Fruit fly (Drosophila melanogaster) whole organism, prepupa: Measurements from ENCODE around the gene boi.

Source experiments
- Blimp-1 ChIP-seq: fragments of 200-800 bp; sonication (Bioruptor generic); optimal IDR thresholded peaks from 3 replicates; lab custom pipeline; 2017; ENCODE audit warnings: missing biosample characterization, missing genetic modification characterization, mild to moderate bottlenecking, moderate library complexity, missing genetic modification reagents
- CG11294 ChIP-seq: fragments of 200-800 bp; sonication (Bioruptor generic); IDR thresholded peaks from 2 replicates; pipeline ENCODE4 v1.3.6; 2022; ENCODE audit warnings: missing biosample characterization, missing genetic modification characterization
- CG11902 ChIP-seq: fragments of 200-800 bp; sonication (Bioruptor generic); optimal IDR thresholded peaks from 3 replicates; lab custom pipeline; 2016; ENCODE audit warnings: missing biosample characterization, missing genetic modification characterization
- CG1621 ChIP-seq: fragments of 200-800 bp; sonication (Bioruptor generic); optimal IDR thresholded peaks from 3 replicates; lab custom pipeline; 2018; ENCODE audit warnings: missing biosample characterization, mild to moderate bottlenecking, missing genetic modification characterization
- CG31627 ChIP-seq: fragments of 200-800 bp; sonication (Bioruptor generic); optimal IDR thresholded peaks from 3 replicates; lab custom pipeline; 2016; ENCODE audit warnings: missing biosample characterization, missing genetic modification characterization
- CG34406 ChIP-seq: fragments of 200-800 bp; sonication (Bioruptor generic); optimal IDR thresholded peaks from 3 replicates; lab custom pipeline; 2016; ENCODE audit warnings: missing biosample characterization, missing genetic modification characterization
- CG3919 ChIP-seq: fragments of 200-800 bp; sonication (Bioruptor generic); optimal IDR thresholded peaks from 3 replicates; lab custom pipeline; 2016; ENCODE audit warnings: missing biosample characterization, missing genetic modification characterization
- CG4318 ChIP-seq: fragments of 200-800 bp; sonication (Bioruptor generic); optimal IDR thresholded peaks from 3 replicates; lab custom pipeline; 2017; ENCODE audit warnings: missing biosample characterization, mild to moderate bottlenecking, missing genetic modification characterization
- CG6276 ChIP-seq: fragments of 200-800 bp; sonication (Bioruptor generic); optimal IDR thresholded peaks from 2 replicates; lab custom pipeline; 2017; ENCODE audit warnings: missing biosample characterization, mild to moderate bottlenecking, missing genetic modification characterization
- CG6792 ChIP-seq: fragments of 200-800 bp; sonication (Bioruptor generic); optimal IDR thresholded peaks from 3 replicates; lab custom pipeline; 2016; ENCODE audit warnings: missing biosample characterization, missing genetic modification characterization
- CG6808 ChIP-seq: fragments of 200-800 bp; sonication (Bioruptor generic); optimal IDR thresholded peaks from 3 replicates; lab custom pipeline; 2017; ENCODE audit warnings: missing biosample characterization, missing genetic modification characterization, mild to moderate bottlenecking, moderate library complexity, missing genetic modification reagents
- CG7368 ChIP-seq: fragments of 200-800 bp; sonication (Bioruptor generic); optimal IDR thresholded peaks from 3 replicates; lab custom pipeline; 2016; ENCODE audit warnings: missing biosample characterization, missing genetic modification characterization
- Eip93F ChIP-seq: fragments of 200-800 bp; sonication (Bioruptor generic); optimal IDR thresholded peaks from 2 replicates; lab custom pipeline; 2016; ENCODE audit warnings: missing biosample characterization, mild to moderate bottlenecking, missing genetic modification characterization
- Ets21C ChIP-seq: fragments of 200-800 bp; sonication (Bioruptor generic); optimal IDR thresholded peaks from 3 replicates; lab custom pipeline; 2016; ENCODE audit warnings: missing biosample characterization, missing genetic modification characterization
- Ets96B ChIP-seq: fragments of 200-800 bp; optimal IDR thresholded peaks from 2 replicates; lab custom pipeline; 2019; ENCODE audit warnings: missing biosample characterization, mild to moderate bottlenecking, missing genetic modification characterization, moderate library complexity
- Hr38 ChIP-seq: sonication (Bioruptor generic); optimal IDR thresholded peaks from 2 replicates; lab custom pipeline; 2016; ENCODE audit warnings: missing biosample characterization, missing genetic modification characterization
- Hr39 ChIP-seq: fragments of 200-800 bp; sonication (Bioruptor generic); optimal IDR thresholded peaks from 2 replicates; lab custom pipeline; 2016; ENCODE audit warnings: missing biosample characterization, missing genetic modification characterization
- Lpt ChIP-seq: fragments of 200-800 bp; sonication (Bioruptor generic); optimal IDR thresholded peaks from 3 replicates; lab custom pipeline; 2016; ENCODE audit warnings: missing biosample characterization, missing genetic modification characterization
- Met ChIP-seq: fragments of 200-800 bp; sonication (Bioruptor generic); optimal IDR thresholded peaks from 3 replicates; lab custom pipeline; 2016; ENCODE audit warnings: missing biosample characterization, missing genetic modification characterization
- OdsH ChIP-seq: fragments of 200-800 bp; sonication (Bioruptor generic); optimal IDR thresholded peaks from 3 replicates; lab custom pipeline; 2016; ENCODE audit warnings: missing biosample characterization, missing genetic modification characterization
- Smox ChIP-seq: fragments of 200-800 bp; sonication (Bioruptor generic); optimal IDR thresholded peaks from 3 replicates; lab custom pipeline; 2016; ENCODE audit warnings: missing biosample characterization, missing genetic modification characterization
- Sox15 ChIP-seq: fragments of 200-800 bp; sonication (Bioruptor generic); optimal IDR thresholded peaks from 3 replicates; lab custom pipeline; 2016; ENCODE audit warnings: missing biosample characterization, missing genetic modification characterization
- acj6 ChIP-seq: fragments of 200-800 bp; sonication (Bioruptor generic); optimal IDR thresholded peaks from 3 replicates; lab custom pipeline; 2016; ENCODE audit warnings: missing biosample characterization, missing genetic modification characterization
- cyc ChIP-seq: fragments of 200-800 bp; sonication (Bioruptor generic); optimal IDR thresholded peaks from 3 replicates; lab custom pipeline; 2016; ENCODE audit warnings: missing biosample characterization, missing genetic modification characterization
- dsx ChIP-seq: fragments of 200-800 bp; optimal IDR thresholded peaks from 3 replicates; lab custom pipeline; 2019; ENCODE audit warnings: missing biosample characterization, mild to moderate bottlenecking, missing genetic modification characterization, moderate library complexity; ENCODE audit not compliant: poor library complexity, severe bottlenecking
- fd85E ChIP-seq: fragments of 200-800 bp; sonication (Bioruptor generic); optimal IDR thresholded peaks from 3 replicates; lab custom pipeline; 2016; ENCODE audit warnings: missing biosample characterization, missing genetic modification characterization
- salr ChIP-seq, 2 experiments: fragments of 200-800 bp; sonication (Bioruptor generic); optimal IDR thresholded peaks; 3 replicates each; lab custom pipeline; 2016 to 2018; ENCODE audit warnings: missing biosample characterization in 2 of 2, missing genetic modification characterization in 2 of 2, mild to moderate bottlenecking in 1 of 2
- topi ChIP-seq: fragments of 200-800 bp; sonication (Bioruptor generic); optimal IDR thresholded peaks from 3 replicates; lab custom pipeline; 2016; ENCODE audit warnings: missing biosample characterization, missing genetic modification characterization

Gene boi

DNA sequence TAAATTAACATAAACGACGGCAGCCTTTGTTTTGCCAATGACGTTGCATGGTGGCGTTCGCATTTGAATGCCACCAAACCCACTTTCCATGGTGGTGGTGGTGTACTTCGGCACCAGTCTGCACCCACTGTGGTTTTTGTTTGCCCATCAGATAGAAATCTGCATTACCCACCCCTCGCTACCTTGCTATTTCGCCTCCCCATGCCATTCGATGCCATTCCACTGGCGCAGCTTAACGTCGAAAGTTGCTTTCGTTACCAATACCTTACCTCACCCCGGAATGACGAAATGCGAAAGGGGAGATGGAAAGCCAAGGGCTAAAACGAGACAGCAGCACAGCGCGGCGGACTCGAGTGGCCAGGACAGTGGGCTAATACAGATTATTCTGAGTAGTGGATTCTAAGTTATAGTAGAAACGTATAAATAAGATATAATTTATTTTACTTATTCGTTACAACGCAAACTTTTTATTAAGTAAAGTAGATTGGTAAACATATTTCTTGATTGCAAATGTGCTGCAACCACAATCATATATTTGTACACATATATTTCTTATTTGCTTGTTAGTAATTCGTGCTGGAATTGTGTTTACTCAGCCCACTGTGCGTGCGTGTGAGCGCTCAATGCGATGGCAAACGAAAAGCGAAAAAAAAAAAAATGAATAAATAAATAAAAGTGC, 73.5 kb downstream of the boi start (continued):
- TF ChIP-seq CG7368 (GFP tag; lab: Kevin White, UChicago) (no peak), CG34406 (GFP tag; lab: Kevin White, UChicago) (peak; percentile 43), CG11294 (GFP tag; lab: Robert Waterston, UW) (no peak), Ets21C (GFP tag; lab: Kevin White, UChicago) (peak; percentile 22), CG6792 (GFP tag; lab: Kevin White, UChicago) (peak; percentile 59), Blimp-1 (GFP tag; lab: Kevin White, UChicago) (no peak), Ets96B (peak; percentile 38), dsx (GFP tag; lab: Kevin White, UChicago) (peak; percentile 21), Hr38 (GFP tag; lab: Kevin White, UChicago) (no peak), CG4318 (GFP tag; lab: Kevin White, UChicago) (no peak), fd85E (GFP tag; lab: Kevin White, UChicago) (no peak), OdsH (GFP tag; lab: Kevin White, UChicago) (peak; percentile 61), Smox (GFP tag; lab: Kevin White, UChicago) (peak; percentile 50), Met (GFP tag; lab: Kevin White, UChicago) (peak; percentile 62), CG1621 (tag; lab: Kevin White, UChicago) (peak; percentile 20), CG3919 (GFP tag; lab: Kevin White, UChicago) (peak; percentile 42), cyc (GFP tag; lab: Kevin White, UChicago) (peak; percentile 16), salr (GFP tag; optimal IDR thresholded peaks at IDR 0.05; lab: Kevin White, UChicago) (peak in 1 of 2 experiments; percentile 15), acj6 (GFP tag; lab: Kevin White, UChicago) (peak; percentile 60), CG11902 (peak; percentile 22)

DNA sequence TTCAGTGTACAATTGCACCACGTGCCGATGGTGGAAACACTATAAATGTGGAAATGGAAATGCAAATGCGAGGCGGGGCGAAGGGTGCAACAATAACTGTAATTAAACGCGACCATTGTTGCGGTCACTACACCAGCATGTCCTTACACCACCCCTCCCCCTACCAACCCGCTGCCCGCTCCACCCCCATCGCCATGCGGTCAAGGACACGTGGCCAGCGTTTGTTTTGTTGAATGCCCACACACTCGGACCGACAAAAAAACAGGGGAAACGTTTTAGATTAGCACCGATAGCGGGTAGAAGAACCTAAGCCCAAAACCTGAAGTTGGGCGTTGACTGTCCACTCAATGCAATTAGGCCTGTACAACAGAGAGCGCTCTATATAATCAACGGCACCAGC, 75.3 kb downstream of the boi start:
- TF ChIP-seq dsx (GFP tag; lab: Kevin White, UChicago) (no peak), CG11294 (GFP tag; lab: Robert Waterston, UW) (no peak), Hr39 (GFP tag; lab: Kevin White, UChicago) (no peak), acj6 (GFP tag; lab: Kevin White, UChicago) (no peak), CG6276 (no peak), Ets96B (no peak), CG6808 (GFP tag; lab: Kevin White, UChicago) (no peak), CG31627 (no peak), topi (GFP tag; lab: Kevin White, UChicago) (no peak), Lpt (GFP tag; lab: Kevin White, UChicago) (no peak), Eip93F (GFP tag; lab: Kevin White, UChicago) (no peak), Sox15 (GFP tag; lab: Kevin White, UChicago) (no peak)
